Worm (Caenorhabditis elegans) whole organism, L4 larva: Measurements from ENCODE around the gene F10A3.12.

Source experiments
- F37D6.2 ChIP-seq: sonication (generic microtip); optimal IDR thresholded peaks from 2 replicates; lab custom pipeline; 2016; ENCODE audit warnings: mild to moderate bottlenecking, missing genetic modification characterization, missing compliant biosample characterization
- F49E8.2 ChIP-seq: sonication (generic microtip); optimal IDR thresholded peaks from 2 replicates; lab custom pipeline; 2016; ENCODE audit warnings: missing compliant biosample characterization, mild to moderate bottlenecking, missing genetic modification characterization, borderline replicate concordance
- Y105C5A.15 ChIP-seq: fragments of 200-800 bp; sonication (Bioruptor generic); IDR thresholded peaks from 2 replicates; pipeline ENCODE4 v1.3.6; 2022; ENCODE audit warnings: missing genetic modification characterization, missing compliant biosample characterization
- Y48G9A.11 ChIP-seq: fragments of 200-800 bp; sonication (Bioruptor generic); IDR thresholded peaks from 2 replicates; pipeline ENCODE4 v1.3.6; 2022; ENCODE audit warnings: missing genetic modification reagents, missing genetic modification characterization, missing compliant biosample characterization
- ZK546.5 ChIP-seq, 2 experiments: sonication (generic microtip); optimal IDR thresholded peaks; 2 replicates each; lab custom pipeline; 2017; ENCODE audit warnings: missing biosample characterization in 2 of 2, missing genetic modification characterization in 2 of 2
- arid-1 ChIP-seq: fragments of 200-800 bp; sonication (Bioruptor generic); conservative IDR thresholded peaks from 2 replicates; pipeline ENCODE4 v1.3.6; 2022; ENCODE audit warnings: missing genetic modification reagents, missing genetic modification characterization, missing compliant biosample characterization
- ceh-32 ChIP-seq: sonication (generic microtip); optimal IDR thresholded peaks from 2 replicates; lab custom pipeline; 2016; ENCODE audit warnings: mild to moderate bottlenecking, missing genetic modification characterization, missing compliant biosample characterization; ENCODE audit not compliant: poor library complexity
- ceh-44 ChIP-seq: fragments of 200-800 bp; sonication (Bioruptor generic); IDR thresholded peaks from 2 replicates; pipeline ENCODE4 v1.3.6; 2022; ENCODE audit warnings: missing genetic modification reagents, missing genetic modification characterization, missing compliant biosample characterization
- ctbp-1 ChIP-seq: fragments of 200-800 bp; sonication (Bioruptor generic); IDR thresholded peaks from 2 replicates; pipeline ENCODE4 v1.3.6; 2022; ENCODE audit warnings: missing genetic modification reagents, missing genetic modification characterization, missing compliant biosample characterization
- daf-16 ChIP-seq, 3 experiments: sonication (generic microtip); optimal IDR thresholded peaks; 2 replicates each; lab custom pipeline; 2016 to 2017; ENCODE audit warnings: missing genetic modification characterization in 3 of 3, missing genetic modification reagents in 3 of 3, mild to moderate bottlenecking in 2 of 3, missing compliant biosample characterization in 2 of 3, missing biosample characterization in 1 of 3, moderate library complexity in 1 of 3
- dmd-6 ChIP-seq: fragments of 200-800 bp; sonication (Bioruptor generic); IDR thresholded peaks from 2 replicates; pipeline ENCODE4 v1.3.6; 2022; ENCODE audit warnings: missing genetic modification reagents, missing genetic modification characterization, missing compliant biosample characterization
- duxl-1 ChIP-seq: sonication (generic microtip); optimal IDR thresholded peaks from 2 replicates; lab custom pipeline; 2016; ENCODE audit warnings: mild to moderate bottlenecking, missing genetic modification characterization, moderate library complexity, missing compliant biosample characterization; ENCODE audit not compliant: poor library complexity
- egl-43 ChIP-seq: fragments of 200-800 bp; sonication (Bioruptor generic); IDR thresholded peaks from 2 replicates; pipeline ENCODE4 v1.3.6; 2022; ENCODE audit warnings: missing genetic modification reagents, missing genetic modification characterization, missing compliant biosample characterization
- hlh-11 ChIP-seq: fragments of 200-800 bp; sonication (Bioruptor generic); optimal IDR thresholded peaks from 2 replicates; lab custom pipeline; 2018; ENCODE audit warnings: mild to moderate bottlenecking, missing genetic modification characterization, missing compliant biosample characterization
- hlh-30 ChIP-seq: sonication (generic microtip); optimal IDR thresholded peaks from 2 replicates; lab custom pipeline; 2017; ENCODE audit warnings: antibody characterized with exemption, mild to moderate bottlenecking, missing genetic modification characterization, missing compliant biosample characterization; ENCODE audit not compliant: insufficient read depth
- jun-1 ChIP-seq: fragments of 150-350 bp; optimal IDR thresholded peaks from 2 replicates; lab custom pipeline; 2014; ENCODE audit warnings: missing biosample characterization, missing genetic modification reagents, missing genetic modification characterization
- lin-13 ChIP-seq: fragments of 150-350 bp; optimal IDR thresholded peaks from 2 replicates; lab custom pipeline; 2014; ENCODE audit warnings: missing biosample characterization, missing genetic modification reagents, missing genetic modification characterization
- lin-15B ChIP-seq: fragments of 150-350 bp; sonication (generic microtip); optimal IDR thresholded peaks from 3 replicates; lab custom pipeline; 2014; ENCODE audit warnings: missing biosample characterization, missing genetic modification characterization
- mxl-3 ChIP-seq: fragments of 200-800 bp; sonication (Bioruptor generic); optimal IDR thresholded peaks from 2 replicates; lab custom pipeline; 2018; ENCODE audit warnings: mild to moderate bottlenecking, missing genetic modification characterization, missing compliant biosample characterization
- nhr-10 ChIP-seq: fragments of 150-350 bp; optimal IDR thresholded peaks from 2 replicates; lab custom pipeline; 2014; ENCODE audit warnings: missing biosample characterization, missing genetic modification characterization
- nhr-28 ChIP-seq: fragments of 150-350 bp; optimal IDR thresholded peaks from 2 replicates; lab custom pipeline; 2014; ENCODE audit warnings: missing biosample characterization, missing genetic modification characterization
- nhr-77 ChIP-seq: fragments of 150-350 bp; optimal IDR thresholded peaks from 2 replicates; lab custom pipeline; 2014; ENCODE audit warnings: missing biosample characterization, missing genetic modification characterization
- pha-4 ChIP-seq, 2 experiments: fragments of 150-350 bp in 1 of 2; fragments of 200-800 bp in 1 of 2; sonication (Bioruptor generic) in 1 of 2; IDR thresholded peaks in 1 of 2; optimal IDR thresholded peaks in 1 of 2; 2 replicates each; pipeline versions ENCODE4 v1.3.6 to Lab custom; 2014 to 2022; ENCODE audit warnings: missing genetic modification characterization in 2 of 2, missing genetic modification reagents in 2 of 2, missing biosample characterization in 1 of 2, missing compliant biosample characterization in 1 of 2
- php-3 ChIP-seq: fragments of 200-800 bp; sonication (Bioruptor generic); IDR thresholded peaks from 2 replicates; pipeline ENCODE4 v1.3.6; 2022; ENCODE audit warnings: missing genetic modification reagents, missing genetic modification characterization, missing compliant biosample characterization
- pqm-1 ChIP-seq: sonication (generic microtip); optimal IDR thresholded peaks from 2 replicates; lab custom pipeline; 2017; ENCODE audit warnings: missing biosample characterization, missing genetic modification characterization
- rbr-2 ChIP-seq: sonication (generic microtip); optimal IDR thresholded peaks from 2 replicates; lab custom pipeline; 2016; ENCODE audit warnings: missing genotype, missing genetic modification characterization, missing compliant biosample characterization
- saeg-2 ChIP-seq: fragments of 200-800 bp; sonication (Bioruptor generic); IDR thresholded peaks from 2 replicates; pipeline ENCODE4 v1.3.6; 2022; ENCODE audit warnings: missing genetic modification reagents, missing genetic modification characterization, missing compliant biosample characterization
- set-16 ChIP-seq: fragments of 200-800 bp; sonication (Bioruptor generic); IDR thresholded peaks from 2 replicates; pipeline ENCODE4 v1.3.6; 2022; ENCODE audit warnings: missing genetic modification reagents, missing genetic modification characterization, missing compliant biosample characterization
- skn-1 ChIP-seq: fragments of 150-350 bp; optimal IDR thresholded peaks from 2 replicates; lab custom pipeline; 2014; ENCODE audit warnings: missing biosample characterization, missing genetic modification characterization
- spr-3 ChIP-seq: fragments of 200-800 bp; sonication (Bioruptor generic); optimal IDR thresholded peaks from 2 replicates; lab custom pipeline; 2018; ENCODE audit warnings: mild to moderate bottlenecking, missing genetic modification characterization, missing compliant biosample characterization
- unc-62 ChIP-seq, 3 experiments: fragments of 150-350 bp in 1 of 3; sonication (generic microtip); optimal IDR thresholded peaks in 2 of 3; peaks in 1 of 3; 1 replicate in 1 of 3; 2 replicates in 2 of 3; lab custom pipeline; 2014 to 2017; ENCODE audit warnings: missing biosample characterization in 3 of 3, missing genetic modification characterization in 3 of 3, missing genetic modification reagents in 3 of 3, missing genotype in 1 of 3
- vab-7 ChIP-seq: fragments of 200-800 bp; sonication (Bioruptor generic); IDR thresholded peaks from 2 replicates; pipeline ENCODE4 v1.3.6; 2022; ENCODE audit warnings: missing genetic modification reagents, missing genetic modification characterization, missing compliant biosample characterization
- zip-11 ChIP-seq: fragments of 200-800 bp; sonication (Bioruptor generic); IDR thresholded peaks from 2 replicates; pipeline ENCODE4 v1.3.6; 2022; ENCODE audit warnings: missing genetic modification characterization, missing compliant biosample characterization
- ztf-7 ChIP-seq: fragments of 150-350 bp; optimal IDR thresholded peaks from 2 replicates; lab custom pipeline; 2014; ENCODE audit warnings: missing biosample characterization, missing genetic modification characterization

Gene F10A3.12

DNA sequence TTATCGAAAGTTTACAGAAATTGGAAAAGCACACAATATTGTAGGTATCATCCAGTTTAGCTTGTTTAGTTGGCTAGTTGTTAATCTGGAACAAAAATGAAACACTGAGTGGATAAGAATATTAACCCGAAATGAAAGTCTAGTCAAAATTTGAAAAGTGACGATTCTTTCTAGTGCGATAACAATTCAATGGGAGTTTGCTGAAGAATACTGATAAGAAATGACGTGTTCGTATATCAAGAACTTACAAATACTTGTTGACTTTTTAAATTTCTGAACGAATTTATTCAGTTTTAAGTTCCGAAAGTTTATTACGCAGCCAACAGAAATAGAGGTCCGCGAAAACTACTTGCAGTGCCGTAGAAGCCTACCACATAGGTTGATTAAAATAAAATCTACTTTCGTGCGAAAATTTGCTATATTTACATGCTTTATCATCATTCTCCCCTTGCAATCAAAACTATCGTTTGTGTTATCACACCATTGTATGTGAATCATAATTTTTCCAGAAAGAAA lies 20.7 kb upstream of the F10A3.12 start, which contains the start of gene fbxa-88:
Gene fbxa-88 (minus strand): TSS at position 51 of the 516 bp plus-strand sequence.
- TF ChIP-seq nhr-77 (tag; lab: Kevin White, UChicago) (peak; percentile 41), nhr-28 (tag; lab: Kevin White, UChicago) (peak; percentile 66), unc-62 (GFP tag; optimal IDR thresholded peaks at IDR 0.05 in 1 of 2; lab: Kevin White, UChicago) (peak in 1 of 2 experiments; percentile 4), unc-62 (tag; optimal IDR thresholded peaks at IDR 0.05; lab: Kevin White, UChicago) (no peak), dmd-6 (peak; percentile 52; the same call in 1 of the 2 replicates), lin-15B (tag; lab: Kevin White, UChicago) (no peak), duxl-1 (tag; lab: Kevin White, UChicago) (no peak), daf-16 (GFP tag; optimal IDR thresholded peaks at IDR 0.05; lab: Kevin White, UChicago) (no peak), daf-16 (tag; optimal IDR thresholded peaks at IDR 0.05; lab: Kevin White, UChicago) (no peak), pqm-1 (tag; lab: Kevin White, UChicago) (peak; percentile 42)
- TF ChIP-seq, all 104 proteins: peak for 5

ce11 chrV:16145009-16145408 lies 18.8 kb upstream of the F10A3.12 start:
- peak in 1 of 2 experiments; percentile 91 for TF ChIP-seq unc-62 (GFP tag; optimal IDR thresholded peaks at IDR 0.05 in 1 of 2; lab: Kevin White, UChicago)
- TF ChIP-seq unc-62 (tag; optimal IDR thresholded peaks at IDR 0.05; lab: Kevin White, UChicago): no peak
- TF ChIP-seq vab-7 (GFP tag; lab: Robert Waterston, UW): no peak
- TF ChIP-seq, all 104 proteins: peak for 1

DNA sequence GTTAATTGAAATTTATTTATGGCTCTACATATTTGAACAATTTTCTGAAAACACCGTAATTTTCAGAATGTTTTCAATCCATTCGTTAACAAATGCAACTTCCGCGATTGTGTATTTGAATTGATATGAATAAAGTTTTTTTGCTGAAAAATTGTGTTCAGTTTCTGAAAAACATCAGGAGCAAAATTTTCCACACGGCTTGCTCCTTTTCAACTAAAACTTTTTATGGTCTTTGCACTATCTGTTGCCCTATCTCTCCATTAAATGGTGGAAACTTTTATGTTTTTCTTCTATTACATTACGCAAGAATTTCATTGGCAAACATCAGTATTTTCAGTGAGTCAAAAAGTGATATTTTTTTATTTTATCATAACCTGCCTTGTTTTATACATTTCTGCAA lies 15.0 kb upstream of the F10A3.12 start, which contains the start of gene F10A3.4:
Gene F10A3.4 (plus strand): TSS at position 301 of the 400 bp plus-strand sequence.
- TF ChIP-seq mxl-3 (GFP tag; lab: Kevin White, UChicago) (no peak), zip-11 (GFP tag; lab: Robert Waterston, UW) (no peak), duxl-1 (tag; lab: Kevin White, UChicago) (no peak), rbr-2 (tag; lab: Kevin White, UChicago) (no peak), hlh-11 (tag; lab: Kevin White, UChicago) (no peak)

- TF ChIP-seq ceh-44 (GFP tag; lab: Robert Waterston, UW) (no peak), Y105C5A.15 (GFP tag; lab: Robert Waterston, UW) (no peak), egl-43 (GFP tag; lab: Robert Waterston, UW) (no peak), skn-1 (tag; lab: Kevin White, UChicago) (no peak), pha-4 (GFP tag; IDR thresholded peaks at IDR 0.05; lab: Robert Waterston, UW) (no peak), pha-4 (tag; optimal IDR thresholded peaks at IDR 0.05; lab: Kevin White, UChicago) (no peak), F49E8.2 (tag; lab: Kevin White, UChicago) (no peak)
- TF ChIP-seq, all 104 proteins: peak for 0
These were observed 10.4 kb upstream of the F10A3.12 start, which contains the start of gene str-254 for ce11 chrV:16153375-16153774. TSS of gene str-254 (minus strand) at chrV:16153475.

DNA sequence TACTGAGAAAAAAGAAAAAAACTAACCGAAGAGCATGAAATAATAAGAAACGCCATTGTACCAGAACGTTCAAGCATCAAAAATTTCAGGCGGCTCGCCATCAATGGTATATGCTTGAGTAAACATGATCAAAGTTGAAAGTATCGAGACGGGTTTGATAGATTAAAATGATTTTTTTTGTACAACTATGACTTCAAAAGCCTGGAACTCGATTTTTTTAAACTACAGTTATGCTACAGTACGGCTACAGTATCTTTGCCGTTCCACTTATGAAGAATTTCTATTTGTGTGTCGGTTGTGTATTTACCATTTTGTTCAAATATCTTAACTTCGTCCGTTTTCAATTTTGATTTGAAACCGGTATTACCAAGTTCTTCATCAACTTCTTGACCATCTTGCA lies 8.7 kb upstream of the F10A3.12 start, which contains the start of gene str-97:
Gene str-97 (minus strand): TSS at position 101 of the 400 bp plus-strand sequence.
- TF ChIP-seq F37D6.2 (no peak), unc-62 (GFP tag; optimal IDR thresholded peaks at IDR 0.05 in 1 of 2; lab: Kevin White, UChicago) (peak in 1 of 2 experiments; percentile 62), unc-62 (tag; optimal IDR thresholded peaks at IDR 0.05; lab: Kevin White, UChicago) (no peak), set-16 (GFP tag; lab: Robert Waterston, UW) (no peak)

DNA sequence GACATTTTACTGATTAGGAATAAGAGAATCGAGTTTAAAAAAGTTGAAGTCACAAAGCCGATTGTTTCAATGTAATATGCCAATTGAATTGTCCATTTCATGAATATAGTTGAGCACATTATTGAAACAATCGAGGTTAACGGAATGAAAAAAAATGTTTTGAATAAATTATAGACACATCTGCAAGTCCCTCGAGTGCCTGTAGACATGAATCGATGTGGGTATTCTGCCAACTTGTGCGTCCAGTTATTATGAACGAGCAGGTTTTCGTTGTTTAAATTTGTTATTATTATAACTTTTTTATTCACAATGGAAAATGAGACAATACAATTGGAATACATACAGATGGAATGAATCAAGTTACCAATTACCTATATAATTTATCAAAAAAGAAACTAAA lies 5.4 kb upstream of the F10A3.12 start, which contains the start of gene str-99:
Gene str-99 (minus strand): TSS at position 101 of the 400 bp plus-strand sequence.
- TF ChIP-seq unc-62 (GFP tag; optimal IDR thresholded peaks at IDR 0.05 in 1 of 2; lab: Kevin White, UChicago) (peak in 1 of 2 experiments; percentile 39), unc-62 (tag; optimal IDR thresholded peaks at IDR 0.05; lab: Kevin White, UChicago) (no peak), mxl-3 (GFP tag; lab: Kevin White, UChicago) (no peak)

DNA sequence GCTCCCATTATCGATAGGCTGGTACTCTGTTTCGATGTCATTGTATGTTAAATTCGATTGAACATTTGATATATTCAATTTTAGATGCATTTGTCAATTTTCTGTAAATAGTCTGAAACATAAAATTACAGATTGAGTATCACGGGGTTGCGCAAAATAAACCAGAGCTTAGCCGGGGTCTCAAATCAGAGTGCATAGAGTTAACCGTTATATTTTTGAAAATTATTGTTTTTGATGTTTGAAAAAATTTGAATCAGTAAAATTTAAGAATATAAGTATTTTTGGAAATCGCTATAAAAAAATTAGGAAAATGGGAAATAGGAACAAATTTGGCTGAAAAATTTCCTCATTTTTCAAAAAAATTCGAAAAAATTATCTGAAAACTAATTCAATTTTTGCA lies 4.2 kb upstream of the F10A3.12 start, which contains the start of gene F10A3.17:
Gene F10A3.17 (minus strand): TSS at position 101 of the 400 bp plus-strand sequence.
- TF ChIP-seq hlh-30 (no peak), jun-1 (tag; lab: Kevin White, UChicago) (no peak), saeg-2 (no peak), skn-1 (tag; lab: Kevin White, UChicago) (no peak), ceh-32 (tag; lab: Kevin White, UChicago) (no peak), lin-13 (GFP tag; lab: Kevin White, UChicago) (no peak), nhr-28 (tag; lab: Kevin White, UChicago) (no peak), ctbp-1 (GFP tag; lab: Robert Waterston, UW) (no peak), Y48G9A.11 (GFP tag; lab: Robert Waterston, UW) (no peak), ztf-7 (tag; lab: Kevin White, UChicago) (no peak), spr-3 (GFP tag; lab: Kevin White, UChicago) (no peak), ZK546.5 (tag; optimal IDR thresholded peaks at IDR 0.05; lab: Kevin White, UChicago) (no peak), arid-1 (no peak), php-3 (no peak), duxl-1 (tag; lab: Kevin White, UChicago) (no peak), nhr-10 (tag; lab: Kevin White, UChicago) (no peak)
